Fruit fly (Drosophila melanogaster): ENCODE measurements around the gene Or82a.

Or82a gene

dm6 chr3R:4243096-4243940 is 13.5 kb upstream of the Or82a start, which contains the start of gene CG34305 (continued):
- peak; percentile 14 for TF ChIP-seq Ets21C (GFP tag; optimal IDR thresholded peaks at IDR 0.05)
- no peak for TF ChIP-seq CG6276 (GFP tag; optimal IDR thresholded peaks at IDR 0.05)
- no peak for TF ChIP-seq eg (GFP tag; IDR thresholded peaks at IDR 0.05)
- TF ChIP-seq acj6 (GFP tag; optimal IDR thresholded peaks at IDR 0.05): peak; percentile 19
- peak; percentile 46 for TF ChIP-seq Hr39 (GFP tag; optimal IDR thresholded peaks at IDR 0.05)
- TF ChIP-seq vri (GFP tag; optimal IDR thresholded peaks at IDR 0.05): peak; percentile 40
- TF ChIP-seq CG6792 (GFP tag; optimal IDR thresholded peaks at IDR 0.05): peak; percentile 35
- no peak for TF ChIP-seq CG8119 (GFP tag; IDR thresholded peaks at IDR 0.05)
- no peak for TF ChIP-seq fd59A (GFP tag; optimal IDR thresholded peaks at IDR 0.05)
- TF ChIP-seq CG6163 (GFP tag; IDR thresholded peaks at IDR 0.05): no peak
- TF ChIP-seq CG7368 (GFP tag; optimal IDR thresholded peaks at IDR 0.05): no peak
- TF ChIP-seq Sox15 (GFP tag; optimal IDR thresholded peaks at IDR 0.05): no peak
- TF ChIP-seq CG3032 (tag; optimal IDR thresholded peaks at IDR 0.05): no peak
- no peak for TF ChIP-seq Ets96B (tag; optimal IDR thresholded peaks at IDR 0.05)
- TF ChIP-seq CG16779 (tag; optimal IDR thresholded peaks at IDR 0.05): no peak
- peak; percentile 4 for TF ChIP-seq CG11762 (GFP tag; optimal IDR thresholded peaks at IDR 0.05; ENCODE audit: insufficient read depth)
- TF ChIP-seq topi (GFP tag; optimal IDR thresholded peaks at IDR 0.05): peak; percentile 58
- TF ChIP-seq CG9139 (GFP tag; optimal IDR thresholded peaks at IDR 0.05): no peak
- peak; percentile 13 for TF ChIP-seq CG8632 (GFP tag; optimal IDR thresholded peaks at IDR 0.05)
- TF ChIP-seq fkh (GFP tag; optimal IDR thresholded peaks at IDR 0.05): no peak
- peak; percentile 25 for TF ChIP-seq CG8319 (GFP tag; optimal IDR thresholded peaks at IDR 0.05)
- no peak for TF ChIP-seq CG6854 (GFP tag; optimal IDR thresholded peaks at IDR 0.05)
- peak; percentile 84 for TF ChIP-seq Eip78C (GFP tag)
- TF ChIP-seq Hr4 (GFP tag; optimal IDR thresholded peaks at IDR 0.05): no peak
- TF ChIP-seq CG34406 (GFP tag; optimal IDR thresholded peaks at IDR 0.05): peak; percentile 38

dm6 chr3R:4246578-4247070 is 10.1 kb upstream of the Or82a start, which contains the start of gene TwdlF:
TSS of gene TwdlF (plus strand) at chr3R:4247020.
- TF ChIP-seq CG31627 (GFP tag; optimal IDR thresholded peaks at IDR 0.05): no peak
- no peak for TF ChIP-seq esn (GFP tag; optimal IDR thresholded peaks at IDR 0.05)
- no peak for TF ChIP-seq Smox (GFP tag; optimal IDR thresholded peaks at IDR 0.05)
- TF ChIP-seq dac (GFP tag; optimal IDR thresholded peaks at IDR 0.05): no peak
- no peak for TF ChIP-seq fkh (GFP tag; optimal IDR thresholded peaks at IDR 0.05)
- TF ChIP-seq CG7368 (GFP tag; optimal IDR thresholded peaks at IDR 0.05): no peak
- TF ChIP-seq Eip93F (GFP tag; optimal IDR thresholded peaks at IDR 0.05): no peak
- no peak for TF ChIP-seq dsx (GFP tag; optimal IDR thresholded peaks at IDR 0.05; ENCODE audit: poor library complexity, severe bottlenecking)
- no peak for TF ChIP-seq Hr38 (GFP tag; optimal IDR thresholded peaks at IDR 0.05)

DNA sequence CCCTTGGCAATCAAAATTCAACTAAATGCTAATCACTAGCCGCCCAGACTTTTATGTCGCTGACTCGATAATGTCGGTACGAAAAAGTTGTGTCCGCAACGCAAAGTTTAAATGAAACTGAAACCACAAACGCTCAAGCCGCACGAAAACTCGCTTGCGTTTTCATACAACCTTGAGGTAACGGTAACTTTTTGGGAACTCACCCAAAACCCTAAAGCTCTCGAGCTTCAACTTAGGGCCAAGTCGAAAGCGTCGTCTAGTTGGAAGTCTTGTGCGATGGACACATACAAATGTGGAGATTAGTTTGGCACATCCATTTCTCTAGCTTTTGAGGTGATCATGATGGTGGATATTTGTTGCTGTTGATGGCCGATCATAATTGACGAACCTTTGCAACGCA is 6.8 kb upstream of the Or82a start:
- TF ChIP-seq CG6854 (GFP tag; optimal IDR thresholded peaks at IDR 0.05): no peak
- no peak for TF ChIP-seq CG32006 (GFP tag; optimal IDR thresholded peaks at IDR 0.05)
- TF ChIP-seq fkh (GFP tag; optimal IDR thresholded peaks at IDR 0.05): no peak
- no peak for TF ChIP-seq CG11762 (GFP tag; optimal IDR thresholded peaks at IDR 0.05; ENCODE audit: insufficient read depth)
- no peak for TF ChIP-seq CG34406 (GFP tag; optimal IDR thresholded peaks at IDR 0.05)
- no peak for TF ChIP-seq CG9139 (GFP tag; optimal IDR thresholded peaks at IDR 0.05)
- TF ChIP-seq Smox (GFP tag; optimal IDR thresholded peaks at IDR 0.05): no peak
- TF ChIP-seq esn (GFP tag; optimal IDR thresholded peaks at IDR 0.05): no peak
- TF ChIP-seq Met (GFP tag; optimal IDR thresholded peaks at IDR 0.05): no peak
- no peak for TF ChIP-seq CG6808 (GFP tag; optimal IDR thresholded peaks at IDR 0.05)
- no peak for TF ChIP-seq CG6276 (GFP tag; optimal IDR thresholded peaks at IDR 0.05)
- no peak for TF ChIP-seq topi (GFP tag; optimal IDR thresholded peaks at IDR 0.05)
- no peak for TF ChIP-seq Sox14 (GFP tag; optimal IDR thresholded peaks at IDR 0.05)
- TF ChIP-seq ss (GFP tag; optimal IDR thresholded peaks at IDR 0.05): no peak
- TF ChIP-seq OdsH (GFP tag; optimal IDR thresholded peaks at IDR 0.05): no peak
- TF ChIP-seq Ets96B (tag; optimal IDR thresholded peaks at IDR 0.05): no peak
- no peak for TF ChIP-seq Hr39 (GFP tag; optimal IDR thresholded peaks at IDR 0.05)
- TF ChIP-seq spab (GFP tag; optimal IDR thresholded peaks at IDR 0.05): no peak
- no peak for TF ChIP-seq Eip75B (GFP tag; optimal IDR thresholded peaks at IDR 0.05)
- no peak for TF ChIP-seq cyc (GFP tag; optimal IDR thresholded peaks at IDR 0.05)

All from whole organism, prepupa.